Worm (Caenorhabditis elegans) whole organism, L1 larva: ENCODE measurements around the gene C16C8.4.
A peak's percentile ranks its signal among the peaks of the same experiment; 100 is the strongest.

ENCODE experiments used
- aha-1 ChIP-seq: fragments of 150-350 bp; optimal IDR thresholded peaks from 2 replicates; lab custom pipeline; 2014; ENCODE audit warnings: missing biosample characterization, missing genetic modification characterization
- ceh-82 ChIP-seq, 3 experiments: fragments of 150-350 bp in 1 of 3; sonication (generic microtip) in 2 of 3; optimal IDR thresholded peaks; 2 replicates each; lab custom pipeline; 2014 to 2017; ENCODE audit warnings: missing biosample characterization in 3 of 3, missing genetic modification characterization in 3 of 3
- ces-1 ChIP-seq: fragments of 150-350 bp; optimal IDR thresholded peaks from 2 replicates; lab custom pipeline; 2014; ENCODE audit warnings: missing biosample characterization, missing genetic modification reagents, missing genetic modification characterization
- dpl-1 ChIP-seq, 3 experiments: fragments of 150-350 bp in 2 of 3; sonication (generic microtip) in 1 of 3; optimal IDR thresholded peaks; 2 replicates each; lab custom pipeline; 2014 to 2017; ENCODE audit warnings: missing biosample characterization in 3 of 3, missing genetic modification characterization in 3 of 3, missing genetic modification reagents in 3 of 3
- efl-1 ChIP-seq, 4 experiments: fragments of 150-350 bp; optimal IDR thresholded peaks in 3 of 4; peaks in 1 of 4; 1 replicate in 1 of 4; 2 replicates in 3 of 4; lab custom pipeline; 2014; ENCODE audit warnings: missing biosample characterization in 2 of 4, missing genetic modification characterization in 2 of 4, missing genetic modification reagents in 2 of 4
- egl-13 ChIP-seq: sonication (generic microtip); optimal IDR thresholded peaks from 2 replicates; lab custom pipeline; 2016; ENCODE audit warnings: missing genotype, missing genetic modification reagents, missing genetic modification characterization, missing compliant biosample characterization
- elt-2 ChIP-seq: sonication (generic microtip); optimal IDR thresholded peaks from 2 replicates; lab custom pipeline; 2016; ENCODE audit warnings: missing genetic modification characterization, mild to moderate bottlenecking, inconsistent platforms, missing compliant biosample characterization, missing genetic modification reagents
- fkh-10 ChIP-seq: sonication (generic microtip); optimal IDR thresholded peaks from 2 replicates; lab custom pipeline; 2017; ENCODE audit warnings: missing biosample characterization, missing genetic modification reagents, missing genetic modification characterization
- fkh-8 ChIP-seq: sonication (generic microtip); optimal IDR thresholded peaks from 2 replicates; lab custom pipeline; 2016; ENCODE audit warnings: mild to moderate bottlenecking, missing genetic modification characterization, missing compliant biosample characterization
- hlh-17 ChIP-seq: fragments of 200-800 bp; sonication (Bioruptor generic); optimal IDR thresholded peaks from 2 replicates; lab custom pipeline; 2018; ENCODE audit warnings: missing genetic modification characterization, mild to moderate bottlenecking, missing compliant biosample characterization, moderate library complexity, borderline replicate concordance
- hlh-4 ChIP-seq: sonication (generic microtip); optimal IDR thresholded peaks from 2 replicates; lab custom pipeline; 2016; ENCODE audit warnings: mild to moderate bottlenecking, missing genetic modification characterization, missing compliant biosample characterization
- irx-1 ChIP-seq: sonication (generic microtip); optimal IDR thresholded peaks from 2 replicates; lab custom pipeline; 2016; ENCODE audit warnings: missing genetic modification characterization, missing compliant biosample characterization
- isw-1 ChIP-seq: fragments of 200-800 bp; sonication (Bioruptor generic); IDR thresholded peaks from 2 replicates; pipeline ENCODE4 v1.3.6; 2022; ENCODE audit warnings: missing genetic modification characterization, missing compliant biosample characterization
- jun-1 ChIP-seq: fragments of 150-350 bp; optimal IDR thresholded peaks from 2 replicates; lab custom pipeline; 2014; ENCODE audit warnings: missing biosample characterization, missing genetic modification reagents, missing genetic modification characterization
- lin-13 ChIP-seq: fragments of 150-350 bp; optimal IDR thresholded peaks from 2 replicates; lab custom pipeline; 2014; ENCODE audit warnings: missing biosample characterization, missing genetic modification reagents, missing genetic modification characterization
- lin-14 ChIP-seq: fragments of 200-800 bp; sonication (Bioruptor generic); optimal IDR thresholded peaks from 2 replicates; lab custom pipeline; 2018; ENCODE audit warnings: mild to moderate bottlenecking, missing genetic modification characterization, moderate library complexity, missing compliant biosample characterization
- lin-35 ChIP-seq, 2 experiments: fragments of 150-350 bp; optimal IDR thresholded peaks; 2 replicates each; lab custom pipeline; 2014; ENCODE audit warnings: missing biosample characterization in 2 of 2, missing genetic modification characterization in 2 of 2, missing genetic modification reagents in 2 of 2
- lin-39 ChIP-seq: fragments of 150-350 bp; optimal IDR thresholded peaks from 2 replicates; lab custom pipeline; 2014; ENCODE audit warnings: missing biosample characterization, missing genetic modification reagents, missing genetic modification characterization
- lsy-2 ChIP-seq, 2 experiments: fragments of 150-350 bp; optimal IDR thresholded peaks; 2 replicates each; lab custom pipeline; 2014; ENCODE audit warnings: missing biosample characterization in 2 of 2, missing genetic modification characterization in 2 of 2
- mdl-1 ChIP-seq, 2 experiments: fragments of 150-350 bp; optimal IDR thresholded peaks; 2 replicates each; lab custom pipeline; 2014 to 2017; ENCODE audit warnings: missing biosample characterization in 2 of 2, missing genetic modification characterization in 2 of 2, inconsistent platforms in 1 of 2
- mep-1 ChIP-seq: fragments of 150-350 bp; optimal IDR thresholded peaks from 2 replicates; lab custom pipeline; 2014; ENCODE audit warnings: missing biosample characterization, missing genetic modification characterization
- nhr-11 ChIP-seq: fragments of 150-350 bp; optimal IDR thresholded peaks from 2 replicates; lab custom pipeline; 2014; ENCODE audit warnings: missing biosample characterization, missing genetic modification characterization
- nhr-20 ChIP-seq: sonication (generic microtip); optimal IDR thresholded peaks from 2 replicates; lab custom pipeline; 2016; ENCODE audit warnings: mild to moderate bottlenecking, missing genetic modification characterization, missing compliant biosample characterization
- nhr-28 ChIP-seq: fragments of 150-350 bp; optimal IDR thresholded peaks from 2 replicates; lab custom pipeline; 2014; ENCODE audit warnings: missing biosample characterization, missing genetic modification characterization
- nhr-47 ChIP-seq: sonication (generic microtip); optimal IDR thresholded peaks from 2 replicates; lab custom pipeline; 2016; ENCODE audit warnings: mild to moderate bottlenecking, missing genetic modification characterization, moderate library complexity, missing compliant biosample characterization
- nhr-71 ChIP-seq: sonication (generic microtip); optimal IDR thresholded peaks from 2 replicates; lab custom pipeline; 2016; ENCODE audit warnings: mild to moderate bottlenecking, missing genetic modification characterization, moderate library complexity, missing compliant biosample characterization
- nhr-90 ChIP-seq: sonication (generic microtip); optimal IDR thresholded peaks from 2 replicates; lab custom pipeline; 2016; ENCODE audit warnings: mild to moderate bottlenecking, missing genetic modification characterization, missing compliant biosample characterization; ENCODE audit not compliant: poor library complexity
- pag-3 ChIP-seq: sonication (generic microtip); optimal IDR thresholded peaks from 2 replicates; lab custom pipeline; 2017; ENCODE audit warnings: missing genetic modification characterization, mild to moderate bottlenecking, missing compliant biosample characterization, antibody characterized with exemption, borderline replicate concordance; ENCODE audit not compliant: insufficient read depth
- pax-3 ChIP-seq: fragments of 200-800 bp; sonication (Bioruptor generic); optimal IDR thresholded peaks from 2 replicates; lab custom pipeline; 2018; ENCODE audit warnings: mild to moderate bottlenecking, missing genetic modification characterization, moderate library complexity, missing compliant biosample characterization
- snu-23 ChIP-seq: sonication (generic microtip); optimal IDR thresholded peaks from 2 replicates; lab custom pipeline; 2016; ENCODE audit warnings: missing genetic modification characterization, missing compliant biosample characterization
- sptf-1 ChIP-seq: fragments of 150-350 bp; optimal IDR thresholded peaks from 2 replicates; lab custom pipeline; 2014; ENCODE audit warnings: missing biosample characterization, missing genetic modification characterization
- sup-37 ChIP-seq: fragments of 200-800 bp; sonication (Bioruptor generic); optimal IDR thresholded peaks from 2 replicates; lab custom pipeline; 2018; ENCODE audit warnings: mild to moderate bottlenecking, missing genetic modification characterization, missing compliant biosample characterization
- swsn-7 ChIP-seq: sonication (generic microtip); optimal IDR thresholded peaks from 2 replicates; lab custom pipeline; 2016; ENCODE audit warnings: missing genetic modification characterization, missing compliant biosample characterization
- unc-30 ChIP-seq: sonication (generic microtip); optimal IDR thresholded peaks from 2 replicates; lab custom pipeline; 2017; ENCODE audit warnings: missing biosample characterization, missing genetic modification characterization
- unc-86 ChIP-seq: sonication (generic microtip); optimal IDR thresholded peaks from 2 replicates; lab custom pipeline; 2016; ENCODE audit warnings: missing genetic modification characterization, missing compliant biosample characterization
- vab-15 ChIP-seq: sonication (generic microtip); optimal IDR thresholded peaks from 2 replicates; lab custom pipeline; 2017; ENCODE audit warnings: missing genotype, mild to moderate bottlenecking, missing genetic modification characterization, missing compliant biosample characterization
- zag-1 ChIP-seq: fragments of 150-350 bp; optimal IDR thresholded peaks from 2 replicates; lab custom pipeline; 2014; ENCODE audit warnings: missing biosample characterization, missing genetic modification characterization
- zip-4 ChIP-seq: fragments of 200-800 bp; sonication (Bioruptor generic); optimal IDR thresholded peaks from 2 replicates; lab custom pipeline; 2018; ENCODE audit warnings: mild to moderate bottlenecking, missing genetic modification characterization, moderate library complexity, missing compliant biosample characterization

C16C8.4 gene

ce11 chrII:3429400-3429799 is 14.8 kb downstream of the C16C8.4 start, which contains the start of gene C16C8.18:
TSS of gene C16C8.18 (plus strand) at chrII:3429700.
- TF ChIP-seq ceh-82 (tag; optimal IDR thresholded peaks at IDR 0.05; lab: Kevin White, UChicago) (no peak), aha-1 (tag; lab: Kevin White, UChicago) (no peak), elt-2 (tag; lab: Kevin White, UChicago) (no peak), pag-3 (no peak)

- TF ChIP-seq egl-13 (tag; lab: Kevin White, UChicago) (no peak), hlh-4 (no peak), lin-14 (GFP tag; lab: Kevin White, UChicago) (peak; percentile 88), fkh-8 (tag; lab: Kevin White, UChicago) (peak; percentile 62), snu-23 (GFP tag; lab: Kevin White, UChicago) (no peak), ceh-82 (tag; optimal IDR thresholded peaks at IDR 0.05; lab: Kevin White, UChicago) (peak in 1 of 3 experiments; percentile 46), lin-39 (tag; lab: Kevin White, UChicago) (no peak), lin-13 (GFP tag; lab: Kevin White, UChicago) (no peak), efl-1 (optimal IDR thresholded peaks at IDR 0.05; lab: Kevin White, UChicago) (peak; percentile 17 to 38), efl-1 (GFP tag; optimal IDR thresholded peaks at IDR 0.05 in 1 of 2; lab: Kevin White, UChicago) (no peak), ces-1 (GFP tag; lab: Kevin White, UChicago) (peak; percentile 49), lsy-2 (tag; optimal IDR thresholded peaks at IDR 0.05; lab: Kevin White, UChicago) (peak in 1 of 2 experiments; percentile 39), unc-86 (peak; percentile 32), nhr-90 (no peak), hlh-17 (GFP tag; lab: Kevin White, UChicago) (no peak), fkh-10 (GFP tag; lab: Kevin White, UChicago) (peak; percentile 48), zag-1 (tag; lab: Kevin White, UChicago) (no peak), zip-4 (no peak), nhr-71 (peak; percentile 16), nhr-47 (tag; lab: Kevin White, UChicago) (peak; percentile 48), nhr-20 (tag; lab: Kevin White, UChicago) (no peak), sup-37 (no peak), irx-1 (no peak), isw-1 (GFP tag; lab: Robert Waterston, UW) (peak; percentile 47), dpl-1 (GFP tag; optimal IDR thresholded peaks at IDR 0.05; lab: Kevin White, UChicago) (peak in 1 of 3 experiments; percentile 26), lin-35 (GFP tag; optimal IDR thresholded peaks at IDR 0.05; lab: Kevin White, UChicago) (peak in 1 of 2 experiments; percentile 9), unc-30 (tag; lab: Kevin White, UChicago) (no peak), sptf-1 (tag; lab: Kevin White, UChicago) (no peak), mep-1 (tag; lab: Kevin White, UChicago) (peak; percentile 17), swsn-7 (tag; lab: Kevin White, UChicago) (peak; percentile 25)
These were observed 15.9 kb downstream of the C16C8.4 start for ce11 chrII:3428158-3428704.

- TF ChIP-seq lin-14 (GFP tag; lab: Kevin White, UChicago), result no peak
- no peak for TF ChIP-seq mdl-1 (tag; optimal IDR thresholded peaks at IDR 0.05; lab: Kevin White, UChicago)
- TF ChIP-seq hlh-17 (GFP tag; lab: Kevin White, UChicago), result no peak
- no peak for TF ChIP-seq vab-15 (tag; lab: Kevin White, UChicago)
- TF ChIP-seq nhr-28, result no peak
- no peak for TF ChIP-seq ceh-82 (tag; optimal IDR thresholded peaks at IDR 0.05; lab: Kevin White, UChicago)
- TF ChIP-seq nhr-11 (tag; lab: Kevin White, UChicago), result no peak
- TF ChIP-seq lin-39 (tag; lab: Kevin White, UChicago), result no peak
- TF ChIP-seq nhr-20 (tag; lab: Kevin White, UChicago), result no peak
- no peak for TF ChIP-seq jun-1 (tag; lab: Kevin White, UChicago)
- TF ChIP-seq egl-13 (tag; lab: Kevin White, UChicago), result no peak
- TF ChIP-seq nhr-90, result no peak
- TF ChIP-seq sptf-1 (tag; lab: Kevin White, UChicago), result no peak
- no peak for TF ChIP-seq pax-3 (tag; lab: Kevin White, UChicago)
- no peak for TF ChIP-seq aha-1 (tag; lab: Kevin White, UChicago)
- TF ChIP-seq, all 84 proteins: peak for 0
These were observed 18.7 kb downstream of the C16C8.4 start, which contains the start of gene nep-11 for ce11 chrII:3425433-3425832. TSS of gene nep-11 (minus strand) at chrII:3425533.
